Worm (Caenorhabditis elegans) whole organism, L1 larva: Measurements from ENCODE around the gene F44B9.5.
"Not testable (repeated sequence)": the region's sequence is repeated elsewhere in the genome, so short reads cannot be mapped to it uniquely, and the experiment has no call there.

Source experiments
- F16B12.6 ChIP-seq: fragments of 150-350 bp; optimal IDR thresholded peaks from 2 replicates; lab custom pipeline; 2014; ENCODE audit warnings: missing biosample characterization, missing genetic modification characterization
- Y116A8C.19 ChIP-seq: sonication (generic microtip); optimal IDR thresholded peaks from 2 replicates; lab custom pipeline; 2016; ENCODE audit warnings: missing compliant biosample characterization, missing genetic modification characterization, borderline replicate concordance
- ceh-88 ChIP-seq: fragments of 200-800 bp; sonication (Bioruptor generic); IDR thresholded peaks from 2 replicates; pipeline ENCODE4 v1.3.6; 2022; ENCODE audit warnings: missing genetic modification characterization, missing compliant biosample characterization
- dsc-1 ChIP-seq: sonication (generic microtip); optimal IDR thresholded peaks from 2 replicates; lab custom pipeline; 2016; ENCODE audit warnings: mild to moderate bottlenecking, missing genetic modification characterization, missing compliant biosample characterization
- efl-1 ChIP-seq, 4 experiments: fragments of 150-350 bp; optimal IDR thresholded peaks in 3 of 4; peaks in 1 of 4; 1 replicate in 1 of 4; 2 replicates in 3 of 4; lab custom pipeline; 2014; ENCODE audit warnings: missing biosample characterization in 2 of 4, missing genetic modification characterization in 2 of 4, missing genetic modification reagents in 2 of 4
- egl-13 ChIP-seq: sonication (generic microtip); optimal IDR thresholded peaks from 2 replicates; lab custom pipeline; 2016; ENCODE audit warnings: missing genotype, missing genetic modification reagents, missing genetic modification characterization, missing compliant biosample characterization
- elt-2 ChIP-seq: sonication (generic microtip); optimal IDR thresholded peaks from 2 replicates; lab custom pipeline; 2016; ENCODE audit warnings: missing genetic modification characterization, mild to moderate bottlenecking, inconsistent platforms, missing compliant biosample characterization, missing genetic modification reagents
- elt-3 ChIP-seq, 6 experiments: fragments of 150-350 bp in 1 of 6; sonication (generic microtip); optimal IDR thresholded peaks; 2 replicates each; lab custom pipeline; 2017 to 2018; ENCODE audit warnings: missing biosample characterization in 6 of 6, missing genetic modification characterization in 6 of 6, inconsistent platforms in 1 of 6
- fkh-4 ChIP-seq: sonication (generic microtip); optimal IDR thresholded peaks from 2 replicates; lab custom pipeline; 2016; ENCODE audit warnings: missing compliant biosample characterization, missing genetic modification characterization, borderline replicate concordance
- fos-1 ChIP-seq: fragments of 150-350 bp; optimal IDR thresholded peaks from 2 replicates; lab custom pipeline; 2014; ENCODE audit warnings: missing biosample characterization, missing genetic modification characterization
- hlh-17 ChIP-seq: fragments of 200-800 bp; sonication (Bioruptor generic); optimal IDR thresholded peaks from 2 replicates; lab custom pipeline; 2018; ENCODE audit warnings: missing genetic modification characterization, mild to moderate bottlenecking, missing compliant biosample characterization, moderate library complexity, borderline replicate concordance
- lsy-2 ChIP-seq, 2 experiments: fragments of 150-350 bp; optimal IDR thresholded peaks; 2 replicates each; lab custom pipeline; 2014; ENCODE audit warnings: missing biosample characterization in 2 of 2, missing genetic modification characterization in 2 of 2
- mdl-1 ChIP-seq, 2 experiments: fragments of 150-350 bp; optimal IDR thresholded peaks; 2 replicates each; lab custom pipeline; 2014 to 2017; ENCODE audit warnings: missing biosample characterization in 2 of 2, missing genetic modification characterization in 2 of 2, inconsistent platforms in 1 of 2
- mep-1 ChIP-seq: fragments of 150-350 bp; optimal IDR thresholded peaks from 2 replicates; lab custom pipeline; 2014; ENCODE audit warnings: missing biosample characterization, missing genetic modification characterization
- nhr-19 ChIP-seq: fragments of 200-800 bp; sonication (Bioruptor generic); conservative IDR thresholded peaks from 2 replicates; pipeline ENCODE4 v1.3.6; 2022; ENCODE audit warnings: missing genetic modification characterization, missing compliant biosample characterization
- nhr-28 ChIP-seq: fragments of 150-350 bp; optimal IDR thresholded peaks from 2 replicates; lab custom pipeline; 2014; ENCODE audit warnings: missing biosample characterization, missing genetic modification characterization
- nhr-71 ChIP-seq: sonication (generic microtip); optimal IDR thresholded peaks from 2 replicates; lab custom pipeline; 2016; ENCODE audit warnings: mild to moderate bottlenecking, missing genetic modification characterization, moderate library complexity, missing compliant biosample characterization
- pax-3 ChIP-seq: fragments of 200-800 bp; sonication (Bioruptor generic); optimal IDR thresholded peaks from 2 replicates; lab custom pipeline; 2018; ENCODE audit warnings: mild to moderate bottlenecking, missing genetic modification characterization, moderate library complexity, missing compliant biosample characterization
- pqm-1 ChIP-seq: sonication (generic microtip); optimal IDR thresholded peaks from 3 replicates; lab custom pipeline; 2017; ENCODE audit warnings: missing biosample characterization, missing genetic modification characterization
- unc-130 ChIP-seq: fragments of 150-350 bp; optimal IDR thresholded peaks from 2 replicates; lab custom pipeline; 2017; ENCODE audit warnings: missing biosample characterization, missing genetic modification characterization, inconsistent platforms
- unc-30 ChIP-seq: sonication (generic microtip); optimal IDR thresholded peaks from 2 replicates; lab custom pipeline; 2017; ENCODE audit warnings: missing biosample characterization, missing genetic modification characterization
- ztf-11 ChIP-seq, 2 experiments: sonication (generic microtip); optimal IDR thresholded peaks; 2 replicates each; lab custom pipeline; 2016 to 2017; ENCODE audit warnings: missing genetic modification characterization in 2 of 2, missing biosample characterization in 1 of 2, missing compliant biosample characterization in 1 of 2

The F44B9.5 gene

ce11 chrIII:7972061-7972460, 44.3 kb downstream of the F44B9.5 start, which contains the start of gene F54H12.5:
Gene F54H12.5, minus strand, starts transcription at chrIII:7972161.
- TF ChIP-seq lsy-2 (tag; optimal IDR thresholded peaks at IDR 0.05; lab: Kevin White, UChicago) (peak in 1 of 2 experiments; percentile 29), ceh-88 (GFP tag; lab: Robert Waterston, UW) (no peak), nhr-71 (peak; percentile 5)
- TF ChIP-seq, all 84 proteins: peak for 2

- no peak for TF ChIP-seq pqm-1 (tag; lab: Kevin White, UChicago)
- no peak for TF ChIP-seq hlh-17 (GFP tag; lab: Kevin White, UChicago)
- no peak for TF ChIP-seq pax-3
- TF ChIP-seq fkh-4 (tag; lab: Kevin White, UChicago): no peak
- TF ChIP-seq elt-3 (tag; optimal IDR thresholded peaks at IDR 0.05; lab: Kevin White, UChicago): no peak
- no peak for TF ChIP-seq nhr-71
- no peak for TF ChIP-seq nhr-28 (tag; lab: Kevin White, UChicago)
- no peak for TF ChIP-seq ztf-11 (tag; optimal IDR thresholded peaks at IDR 0.05; lab: Kevin White, UChicago)
- TF ChIP-seq unc-30 (tag; lab: Kevin White, UChicago): no peak
- no peak for TF ChIP-seq mdl-1 (tag; optimal IDR thresholded peaks at IDR 0.05; lab: Kevin White, UChicago)
- no peak for TF ChIP-seq fos-1 (tag; lab: Kevin White, UChicago)
- TF ChIP-seq efl-1 (optimal IDR thresholded peaks at IDR 0.05; lab: Kevin White, UChicago): no peak
- no peak for TF ChIP-seq efl-1 (GFP tag; optimal IDR thresholded peaks at IDR 0.05 in 1 of 2; lab: Kevin White, UChicago)
- TF ChIP-seq unc-130: no peak
- TF ChIP-seq mep-1 (tag; lab: Kevin White, UChicago): no peak
- no peak for TF ChIP-seq F16B12.6
Observed at ce11 chrIII:7969121-7969520, 47.2 kb downstream of the F44B9.5 start, which contains the start of the genes F54H12.8 and F54H12.7. Gene F54H12.8, minus strand, starts transcription at chrIII:7969221. Gene F54H12.7, plus strand, starts transcription at chrIII:7969349.

ce11 chrIII:7965946-7966692, 50.2 kb downstream of the F44B9.5 start:
- peak; percentile 35 for TF ChIP-seq dsc-1 (tag; lab: Kevin White, UChicago)
- 0 out of 2 replicates have a peak, but pooled peaks have one; percentile 18 for TF ChIP-seq nhr-19 (GFP tag; lab: Robert Waterston, UW)
- TF ChIP-seq, all 84 proteins: peak for 2; not testable (repeated sequence) for 82

ce11 chrIII:7964281-7964680, 52.1 kb downstream of the F44B9.5 start, which contains the start of gene F54H12.2:
Gene F54H12.2, plus strand, starts transcription at chrIII:7964581.
- TF ChIP-seq Y116A8C.19 (tag; lab: Kevin White, UChicago); egl-13; elt-2: not testable (repeated sequence)
